Fruit fly (Drosophila melanogaster) whole organism, embryonic: Measurements from ENCODE around the gene velo.

ENCODE experiments used
- Atf6 ChIP-seq: fragments of 200-800 bp; sonication (Bioruptor generic); IDR thresholded peaks from 2 replicates; pipeline ENCODE4 v1.3.6; 2022; ENCODE audit warnings: missing biosample characterization, missing genetic modification characterization
- Awh ChIP-seq: fragments of 200-800 bp; sonication (Bioruptor generic); IDR thresholded peaks from 2 replicates; pipeline ENCODE4, ENCODE4 v1.3.6; 2022; ENCODE audit warnings: missing biosample characterization, missing genetic modification characterization
- CG10462 ChIP-seq: fragments of 200-800 bp; sonication (Bioruptor generic); optimal IDR thresholded peaks from 2 replicates; lab custom pipeline; 2016; ENCODE audit warnings: missing biosample characterization, missing genetic modification characterization
- CG10654 ChIP-seq: fragments of 200-800 bp; sonication (Bioruptor generic); optimal IDR thresholded peaks from 2 replicates; lab custom pipeline; 2016; ENCODE audit warnings: missing biosample characterization, missing genetic modification characterization
- CG11085 ChIP-seq: fragments of 200-800 bp; sonication (Bioruptor generic); IDR thresholded peaks from 2 replicates; pipeline ENCODE4 v1.3.6; 2022; ENCODE audit warnings: missing biosample characterization, missing genetic modification characterization
- CG11504 ChIP-seq: fragments of 200-800 bp; sonication (Bioruptor generic); optimal IDR thresholded peaks from 3 replicates; lab custom pipeline; 2019; ENCODE audit warnings: missing biosample characterization, mild to moderate bottlenecking, missing genetic modification characterization, moderate library complexity
- CG11696 ChIP-seq: fragments of 200-800 bp; sonication (Bioruptor generic); IDR thresholded peaks from 2 replicates; pipeline ENCODE4 v1.3.6; 2022; ENCODE audit warnings: missing biosample characterization, missing genetic modification characterization
- CG12071 ChIP-seq: fragments of 200-800 bp; sonication (Bioruptor generic); optimal IDR thresholded peaks from 3 replicates; lab custom pipeline; 2018; ENCODE audit warnings: missing biosample characterization, mild to moderate bottlenecking, missing genetic modification characterization
- CG12942 ChIP-seq: fragments of 200-800 bp; sonication (Bioruptor generic); optimal IDR thresholded peaks from 3 replicates; lab custom pipeline; 2016; ENCODE audit warnings: missing biosample characterization, missing genetic modification characterization
- CG17361 ChIP-seq: fragments of 200-800 bp; sonication (Bioruptor generic); IDR thresholded peaks from 3 replicates; pipeline ENCODE4 v1.3.6; 2022; ENCODE audit warnings: missing biosample characterization, missing genetic modification characterization
- CG17385 ChIP-seq: fragments of 200-800 bp; sonication (Bioruptor generic); optimal IDR thresholded peaks from 3 replicates; lab custom pipeline; 2018; ENCODE audit warnings: missing biosample characterization, mild to moderate bottlenecking, missing genetic modification characterization
- CG1792 ChIP-seq: fragments of 200-800 bp; sonication (Bioruptor generic); optimal IDR thresholded peaks from 2 replicates; lab custom pipeline; 2016; ENCODE audit warnings: missing biosample characterization, missing genetic modification characterization
- CG18011 ChIP-seq: fragments of 200-800 bp; sonication (Bioruptor generic); optimal IDR thresholded peaks from 2 replicates; lab custom pipeline; 2017; ENCODE audit warnings: missing biosample characterization, missing genetic modification characterization, mild to moderate bottlenecking, moderate library complexity, missing genotype
- CG2199 ChIP-seq: fragments of 200-800 bp; sonication (Bioruptor generic); IDR thresholded peaks from 3 replicates; pipeline ENCODE4 v1.3.6; 2022; ENCODE audit warnings: missing biosample characterization, missing genetic modification characterization
- CG30020 ChIP-seq: fragments of 200-800 bp; optimal IDR thresholded peaks from 2 replicates; lab custom pipeline; 2019; ENCODE audit warnings: missing biosample characterization, mild to moderate bottlenecking, missing genetic modification characterization, moderate library complexity
- CG31388 ChIP-seq: fragments of 200-800 bp; sonication (Bioruptor generic); optimal IDR thresholded peaks from 2 replicates; lab custom pipeline; 2016; ENCODE audit warnings: missing biosample characterization, missing genetic modification characterization
- CG31441 ChIP-seq: fragments of 200-800 bp; sonication (Bioruptor generic); IDR thresholded peaks from 2 replicates; pipeline ENCODE4 v1.3.6; 2022; ENCODE audit warnings: missing biosample characterization, missing genetic modification characterization
- CG3838 ChIP-seq: fragments of 200-800 bp; sonication (Bioruptor generic); optimal IDR thresholded peaks from 3 replicates; lab custom pipeline; 2016; ENCODE audit warnings: missing biosample characterization, missing genetic modification characterization
- CG7271 ChIP-seq: fragments of 200-800 bp; sonication (Bioruptor generic); optimal IDR thresholded peaks from 2 replicates; lab custom pipeline; 2018; ENCODE audit warnings: missing biosample characterization, mild to moderate bottlenecking, missing genetic modification characterization, moderate library complexity
- CG8281 ChIP-seq: fragments of 200-800 bp; sonication (Bioruptor generic); optimal IDR thresholded peaks from 2 replicates; lab custom pipeline; 2018; ENCODE audit warnings: missing biosample characterization, mild to moderate bottlenecking, missing genetic modification characterization, moderate library complexity
- CG8478 ChIP-seq: fragments of >200 bp; optimal IDR thresholded peaks from 2 replicates; lab custom pipeline; 2018
- D19B ChIP-seq: fragments of 200-800 bp; sonication (Bioruptor generic); optimal IDR thresholded peaks from 2 replicates; lab custom pipeline; 2017; ENCODE audit warnings: missing biosample characterization, mild to moderate bottlenecking, missing genetic modification characterization
- Dp ChIP-seq: fragments of 200-800 bp; sonication (Bioruptor generic); optimal IDR thresholded peaks from 2 replicates; lab custom pipeline; 2018; ENCODE audit warnings: missing biosample characterization, mild to moderate bottlenecking, missing genetic modification characterization, moderate library complexity
- GATAe ChIP-seq: fragments of 200-800 bp; sonication (Bioruptor generic); conservative IDR thresholded peaks from 2 replicates; pipeline ENCODE4 v1.3.6; 2022; ENCODE audit warnings: missing biosample characterization, missing genetic modification characterization
- Gsc ChIP-seq: fragments of 200-800 bp; sonication (Bioruptor generic); IDR thresholded peaks from 2 replicates; pipeline ENCODE4 v1.3.6; 2022; ENCODE audit warnings: missing biosample characterization, missing genetic modification characterization
- Med ChIP-seq: fragments of 200-800 bp; sonication (Bioruptor generic); peaks from one replicate; lab custom pipeline; 2016; ENCODE audit warnings: missing biosample characterization, missing genetic modification characterization, mild to moderate bottlenecking, inconsistent platforms, moderate library complexity
- Mes4 ChIP-seq: fragments of 200-800 bp; sonication (Bioruptor generic); optimal IDR thresholded peaks from 2 replicates; lab custom pipeline; 2016; ENCODE audit warnings: missing biosample characterization, missing genetic modification characterization
- Myb ChIP-seq: fragments of 200-800 bp; sonication (Bioruptor generic); optimal IDR thresholded peaks from 2 replicates; lab custom pipeline; 2016; ENCODE audit warnings: missing biosample characterization, missing genetic modification characterization
- Side ChIP-seq: fragments of 200-800 bp; sonication (Bioruptor generic); optimal IDR thresholded peaks from 2 replicates; lab custom pipeline; 2016; ENCODE audit warnings: missing biosample characterization, missing genetic modification characterization
- Trl ChIP-seq, 3 experiments: fragments of >200 bp in 2 of 3; fragments of 200-800 bp in 1 of 3; sonication (Bioruptor generic) in 1 of 3; optimal IDR thresholded peaks; 2 replicates in 1 of 3; 3 replicates in 2 of 3; lab custom pipeline; 2016 to 2017; ENCODE audit warnings: missing biosample characterization in 1 of 3, missing genetic modification characterization in 1 of 3
- Vsx1 ChIP-seq: fragments of 200-800 bp; sonication (Bioruptor generic); optimal IDR thresholded peaks from 2 replicates; lab custom pipeline; 2017; ENCODE audit warnings: missing biosample characterization, mild to moderate bottlenecking, missing genetic modification characterization, missing genetic modification reagents
- Xrp1 ChIP-seq: fragments of 200-800 bp; sonication (Bioruptor generic); IDR thresholded peaks from 2 replicates; pipeline ENCODE4 v1.3.6; 2022; ENCODE audit warnings: missing biosample characterization, missing genetic modification characterization
- YL-1 ChIP-seq: fragments of 200-800 bp; sonication (Bioruptor generic); optimal IDR thresholded peaks from 3 replicates; lab custom pipeline; 2017; ENCODE audit warnings: missing biosample characterization, mild to moderate bottlenecking, missing genetic modification characterization
- abd-A ChIP-seq: fragments of 200-800 bp; sonication (Bioruptor generic); optimal IDR thresholded peaks from 3 replicates; lab custom pipeline; 2019; ENCODE audit warnings: missing biosample characterization, mild to moderate bottlenecking, missing genetic modification characterization, moderate library complexity
- amos ChIP-seq: fragments of 200-800 bp; sonication (Bioruptor generic); IDR thresholded peaks from 2 replicates; pipeline ENCODE4 v1.3.6; 2022; ENCODE audit warnings: missing biosample characterization, missing genetic modification characterization; ENCODE audit not compliant: partially characterized antibody
- ato ChIP-seq: fragments of 200-800 bp; sonication (Bioruptor generic); IDR thresholded peaks from 2 replicates; pipeline ENCODE4 v1.3.6; 2022; ENCODE audit warnings: missing biosample characterization, missing genetic modification characterization; ENCODE audit not compliant: partially characterized antibody
- da ChIP-seq: fragments of 200-800 bp; sonication (Bioruptor generic); optimal IDR thresholded peaks from 2 replicates; lab custom pipeline; 2016; ENCODE audit warnings: missing biosample characterization, missing genetic modification characterization
- danr ChIP-seq: fragments of 200-800 bp; sonication (Bioruptor generic); IDR thresholded peaks from 2 replicates; pipeline ENCODE4 v1.3.6; 2022; ENCODE audit warnings: missing biosample characterization, missing genetic modification characterization
- gce ChIP-seq: fragments of 200-800 bp; sonication (Bioruptor generic); IDR thresholded peaks from 3 replicates; pipeline ENCODE4 v1.3.6; 2022; ENCODE audit warnings: missing biosample characterization, missing genetic modification characterization
- gfzf ChIP-seq: fragments of 200-800 bp; sonication (Bioruptor generic); optimal IDR thresholded peaks from 2 replicates; lab custom pipeline; 2016; ENCODE audit warnings: missing biosample characterization, mild to moderate bottlenecking, missing genetic modification characterization, moderate library complexity
- insv ChIP-seq, 2 experiments: fragments of 200-800 bp; sonication (Bioruptor generic); optimal IDR thresholded peaks; 3 replicates each; lab custom pipeline; 2016 to 2018; ENCODE audit warnings: missing biosample characterization in 2 of 2, missing genetic modification characterization in 2 of 2
- kni ChIP-seq: fragments of 200-800 bp; sonication (Bioruptor generic); optimal IDR thresholded peaks from 3 replicates; lab custom pipeline; 2017; ENCODE audit warnings: mild to moderate bottlenecking, missing biosample characterization, missing genetic modification reagents, missing genetic modification characterization
- luna ChIP-seq: fragments of 200-800 bp; sonication (Bioruptor generic); optimal IDR thresholded peaks from 2 replicates; lab custom pipeline; 2016; ENCODE audit warnings: missing biosample characterization, missing genetic modification characterization
- p53 ChIP-seq: fragments of 200-800 bp; sonication (Bioruptor generic); optimal IDR thresholded peaks from 2 replicates; lab custom pipeline; 2016; ENCODE audit warnings: missing biosample characterization, missing genetic modification characterization
- pb ChIP-seq: fragments of 200-800 bp; sonication (Bioruptor generic); optimal IDR thresholded peaks from 3 replicates; lab custom pipeline; 2016; ENCODE audit warnings: missing biosample characterization, missing genetic modification characterization
- peb ChIP-seq: fragments of 200-800 bp; sonication (Bioruptor generic); IDR thresholded peaks from 2 replicates; pipeline ENCODE4 v1.3.6; 2022; ENCODE audit warnings: missing biosample characterization, missing genetic modification characterization
- run ChIP-seq: fragments of 200-800 bp; sonication (Bioruptor generic); optimal IDR thresholded peaks from 3 replicates; lab custom pipeline; 2018; ENCODE audit warnings: missing biosample characterization, mild to moderate bottlenecking, missing genetic modification characterization
- trh ChIP-seq: fragments of 200-800 bp; sonication (Bioruptor generic); optimal IDR thresholded peaks from 2 replicates; lab custom pipeline; 2016; ENCODE audit warnings: missing biosample characterization, missing genetic modification characterization
- tx ChIP-seq: fragments of 200-800 bp; sonication (Bioruptor generic); optimal IDR thresholded peaks from 2 replicates; lab custom pipeline; 2016; ENCODE audit warnings: missing biosample characterization, missing genetic modification characterization
- vnd ChIP-seq: fragments of 200-800 bp; sonication (Bioruptor generic); IDR thresholded peaks from 3 replicates; pipeline ENCODE4 v1.3.6; 2022; ENCODE audit warnings: missing biosample characterization, missing genetic modification characterization; ENCODE audit not compliant: partially characterized antibody
- wek ChIP-seq: fragments of 200-800 bp; sonication (Bioruptor generic); optimal IDR thresholded peaks from 3 replicates; lab custom pipeline; 2018; ENCODE audit warnings: missing biosample characterization, mild to moderate bottlenecking, missing genetic modification characterization, moderate library complexity
- yki ChIP-seq: fragments of >200 bp; optimal IDR thresholded peaks from 3 replicates; lab custom pipeline; 2018

Gene velo

dm6 chr3L:6789788-6790325 lies 37.3 kb upstream of the velo start, which contains the start of gene vvl (continued):
- TF ChIP-seq CG3838 (no peak), Gsc (GFP tag; lab: Robert Waterston, UW) (no peak), CG8281 (no peak), Myb (GFP tag; lab: Kevin White, UChicago) (no peak), CG12071 (GFP tag; lab: Kevin White, UChicago) (peak; percentile 21), CG17361 (no peak), luna (GFP tag; lab: Kevin White, UChicago) (no peak), wek (peak; percentile 11), gce (GFP tag; lab: Robert Waterston, UW) (peak; percentile 63; the same call in 1 of the 3 replicates), ato (GFP tag; lab: Robert Waterston, UW) (no peak), CG11696 (GFP tag; lab: Robert Waterston, UW) (no peak), run (tag; lab: Kevin White, UChicago) (no peak), CG11085 (no peak), gfzf (no peak), CG11504 (tag; lab: Kevin White, UChicago) (peak; percentile 6)

- TF ChIP-seq CG30020 (tag; lab: Kevin White, UChicago) (no peak), Med (GFP tag; lab: Kevin White, UChicago) (no peak), vnd (GFP tag; lab: Robert Waterston, UW) (no peak), peb (GFP tag; lab: Robert Waterston, UW) (no peak), CG10654 (GFP tag; lab: Kevin White, UChicago) (no peak), CG31388 (GFP tag; lab: Kevin White, UChicago) (no peak), Awh (GFP tag; lab: Robert Waterston, UW) (peak; percentile 63; the same call in 1 of the 2 replicates), Side (GFP tag; lab: Kevin White, UChicago) (no peak), abd-A (peak; percentile 82), CG31441 (no peak), D19B (GFP tag; lab: Kevin White, UChicago) (no peak), CG17385 (GFP tag; lab: Kevin White, UChicago) (no peak), amos (GFP tag; lab: Robert Waterston, UW) (no peak), Trl (optimal IDR thresholded peaks at IDR 0.05; lab: Kevin White, UChicago) (no peak), Trl (GFP tag; optimal IDR thresholded peaks at IDR 0.05; lab: Kevin White, UChicago) (no peak), trh (GFP tag; lab: Kevin White, UChicago) (no peak), Vsx1 (GFP tag; lab: Kevin White, UChicago) (peak; percentile 16), CG7271 (tag; lab: Kevin White, UChicago) (no peak), CG2199 (GFP tag; lab: Robert Waterston, UW) (no peak), CG12942 (GFP tag; lab: Kevin White, UChicago) (no peak), p53 (GFP tag; lab: Kevin White, UChicago) (no peak), Xrp1 (no peak), danr (no peak), pb (no peak), tx (no peak), CG18011 (no peak), YL-1 (GFP tag; lab: Kevin White, UChicago) (no peak), Mes4 (no peak), CG1792 (no peak), yki (no peak), CG10462 (GFP tag; lab: Kevin White, UChicago) (no peak), da (GFP tag; lab: Kevin White, UChicago) (no peak), kni (no peak), GATAe (no peak), Dp (GFP tag; lab: Kevin White, UChicago) (no peak), Atf6 (GFP tag; lab: Robert Waterston, UW) (no peak), insv (GFP tag; optimal IDR thresholded peaks at IDR 0.05; lab: Kevin White, UChicago) (no peak), CG8478 (lab: Kevin White, UChicago) (no peak)
Measured at dm6 chr3L:6787502-6787901, 35.0 kb upstream of the velo start.
